Worm (Caenorhabditis elegans) whole organism, L1 larva: ENCODE measurements around the gene Y45F3A.5.

Experiments
- aly-2 ChIP-seq: fragments of 150-350 bp; optimal IDR thresholded peaks from 2 replicates; lab custom pipeline; 2014; ENCODE audit warnings: missing biosample characterization, missing genetic modification characterization
- ama-1 ChIP-seq: fragments of 150-350 bp; optimal IDR thresholded peaks from 2 replicates; lab custom pipeline; 2014
- blmp-1 ChIP-seq: fragments of 150-350 bp; optimal IDR thresholded peaks from 2 replicates; lab custom pipeline; 2014; ENCODE audit warnings: missing biosample characterization, missing genetic modification characterization
- ceh-63 ChIP-seq: fragments of 200-800 bp; sonication (Bioruptor generic); optimal IDR thresholded peaks from 2 replicates; lab custom pipeline; 2018; ENCODE audit warnings: mild to moderate bottlenecking, missing genetic modification characterization, missing compliant biosample characterization
- ceh-82 ChIP-seq, 3 experiments: fragments of 150-350 bp in 1 of 3; sonication (generic microtip) in 2 of 3; optimal IDR thresholded peaks; 2 replicates each; lab custom pipeline; 2014 to 2017; ENCODE audit warnings: missing biosample characterization in 3 of 3, missing genetic modification characterization in 3 of 3
- ceh-88 ChIP-seq: fragments of 200-800 bp; sonication (Bioruptor generic); IDR thresholded peaks from 2 replicates; pipeline ENCODE4 v1.3.6; 2022; ENCODE audit warnings: missing genetic modification characterization, missing compliant biosample characterization
- dsc-1 ChIP-seq: sonication (generic microtip); optimal IDR thresholded peaks from 2 replicates; lab custom pipeline; 2016; ENCODE audit warnings: mild to moderate bottlenecking, missing genetic modification characterization, missing compliant biosample characterization
- efl-1 ChIP-seq, 4 experiments: fragments of 150-350 bp; optimal IDR thresholded peaks in 3 of 4; peaks in 1 of 4; 1 replicate in 1 of 4; 2 replicates in 3 of 4; lab custom pipeline; 2014; ENCODE audit warnings: missing biosample characterization in 2 of 4, missing genetic modification characterization in 2 of 4, missing genetic modification reagents in 2 of 4
- egl-13 ChIP-seq: sonication (generic microtip); optimal IDR thresholded peaks from 2 replicates; lab custom pipeline; 2016; ENCODE audit warnings: missing genotype, missing genetic modification reagents, missing genetic modification characterization, missing compliant biosample characterization
- egl-27 ChIP-seq, 2 experiments: fragments of 150-350 bp in 1 of 2; sonication (generic microtip); optimal IDR thresholded peaks; 3 replicates each; lab custom pipeline; 2017 to 2018; ENCODE audit warnings: missing biosample characterization in 2 of 2, missing genetic modification characterization in 2 of 2, missing genetic modification reagents in 2 of 2
- elt-2 ChIP-seq: sonication (generic microtip); optimal IDR thresholded peaks from 2 replicates; lab custom pipeline; 2016; ENCODE audit warnings: missing genetic modification characterization, mild to moderate bottlenecking, inconsistent platforms, missing compliant biosample characterization, missing genetic modification reagents
- elt-3 ChIP-seq, 6 experiments: fragments of 150-350 bp in 1 of 6; sonication (generic microtip); optimal IDR thresholded peaks; 2 replicates each; lab custom pipeline; 2017 to 2018; ENCODE audit warnings: missing biosample characterization in 6 of 6, missing genetic modification characterization in 6 of 6, inconsistent platforms in 1 of 6
- ets-5 ChIP-seq: fragments of 200-800 bp; sonication (Bioruptor generic); IDR thresholded peaks from 2 replicates; pipeline ENCODE4 v1.3.6; 2022; ENCODE audit warnings: missing genetic modification characterization, missing compliant biosample characterization
- fkh-10 ChIP-seq: sonication (generic microtip); optimal IDR thresholded peaks from 2 replicates; lab custom pipeline; 2017; ENCODE audit warnings: missing biosample characterization, missing genetic modification reagents, missing genetic modification characterization
- fos-1 ChIP-seq: fragments of 150-350 bp; optimal IDR thresholded peaks from 2 replicates; lab custom pipeline; 2014; ENCODE audit warnings: missing biosample characterization, missing genetic modification characterization
- hlh-17 ChIP-seq: fragments of 200-800 bp; sonication (Bioruptor generic); optimal IDR thresholded peaks from 2 replicates; lab custom pipeline; 2018; ENCODE audit warnings: missing genetic modification characterization, mild to moderate bottlenecking, missing compliant biosample characterization, moderate library complexity, borderline replicate concordance
- hlh-4 ChIP-seq: sonication (generic microtip); optimal IDR thresholded peaks from 2 replicates; lab custom pipeline; 2016; ENCODE audit warnings: mild to moderate bottlenecking, missing genetic modification characterization, missing compliant biosample characterization
- isw-1 ChIP-seq: fragments of 200-800 bp; sonication (Bioruptor generic); IDR thresholded peaks from 2 replicates; pipeline ENCODE4 v1.3.6; 2022; ENCODE audit warnings: missing genetic modification characterization, missing compliant biosample characterization
- lin-14 ChIP-seq: fragments of 200-800 bp; sonication (Bioruptor generic); optimal IDR thresholded peaks from 2 replicates; lab custom pipeline; 2018; ENCODE audit warnings: mild to moderate bottlenecking, missing genetic modification characterization, moderate library complexity, missing compliant biosample characterization
- lin-15B ChIP-seq: fragments of 150-350 bp; sonication (generic microtip); optimal IDR thresholded peaks from 3 replicates; lab custom pipeline; 2014; ENCODE audit warnings: missing biosample characterization, missing genetic modification characterization
- lsy-2 ChIP-seq, 2 experiments: fragments of 150-350 bp; optimal IDR thresholded peaks; 2 replicates each; lab custom pipeline; 2014; ENCODE audit warnings: missing biosample characterization in 2 of 2, missing genetic modification characterization in 2 of 2
- mef-2 ChIP-seq: fragments of 150-350 bp; optimal IDR thresholded peaks from 2 replicates; lab custom pipeline; 2014; ENCODE audit warnings: missing biosample characterization, missing genetic modification characterization
- nhr-11 ChIP-seq: fragments of 150-350 bp; optimal IDR thresholded peaks from 2 replicates; lab custom pipeline; 2014; ENCODE audit warnings: missing biosample characterization, missing genetic modification characterization
- nhr-19 ChIP-seq: fragments of 200-800 bp; sonication (Bioruptor generic); conservative IDR thresholded peaks from 2 replicates; pipeline ENCODE4 v1.3.6; 2022; ENCODE audit warnings: missing genetic modification characterization, missing compliant biosample characterization
- nhr-237 ChIP-seq: fragments of 150-350 bp; optimal IDR thresholded peaks from 2 replicates; lab custom pipeline; 2014; ENCODE audit warnings: missing biosample characterization, missing genetic modification characterization
- nhr-47 ChIP-seq: sonication (generic microtip); optimal IDR thresholded peaks from 2 replicates; lab custom pipeline; 2016; ENCODE audit warnings: mild to moderate bottlenecking, missing genetic modification characterization, moderate library complexity, missing compliant biosample characterization
- nhr-84 ChIP-seq: sonication (generic microtip); optimal IDR thresholded peaks from 2 replicates; lab custom pipeline; 2017; ENCODE audit warnings: missing biosample characterization, missing genetic modification characterization
- nhr-85 ChIP-seq: sonication (generic microtip); peaks from one replicate; lab custom pipeline; 2016; ENCODE audit warnings: missing genetic modification characterization, inconsistent platforms, missing compliant biosample characterization
- pag-3 ChIP-seq: sonication (generic microtip); optimal IDR thresholded peaks from 2 replicates; lab custom pipeline; 2017; ENCODE audit warnings: missing genetic modification characterization, mild to moderate bottlenecking, missing compliant biosample characterization, antibody characterized with exemption, borderline replicate concordance; ENCODE audit not compliant: insufficient read depth
- pax-3 ChIP-seq: fragments of 200-800 bp; sonication (Bioruptor generic); optimal IDR thresholded peaks from 2 replicates; lab custom pipeline; 2018; ENCODE audit warnings: mild to moderate bottlenecking, missing genetic modification characterization, moderate library complexity, missing compliant biosample characterization
- pqm-1 ChIP-seq: sonication (generic microtip); optimal IDR thresholded peaks from 3 replicates; lab custom pipeline; 2017; ENCODE audit warnings: missing biosample characterization, missing genetic modification characterization
- snpc-4 ChIP-seq: fragments of 150-350 bp; optimal IDR thresholded peaks from 2 replicates; lab custom pipeline; 2014; ENCODE audit warnings: missing biosample characterization, missing genetic modification characterization
- snu-23 ChIP-seq: sonication (generic microtip); optimal IDR thresholded peaks from 2 replicates; lab custom pipeline; 2016; ENCODE audit warnings: missing genetic modification characterization, missing compliant biosample characterization
- sptf-1 ChIP-seq: fragments of 150-350 bp; optimal IDR thresholded peaks from 2 replicates; lab custom pipeline; 2014; ENCODE audit warnings: missing biosample characterization, missing genetic modification characterization
- unc-130 ChIP-seq: fragments of 150-350 bp; optimal IDR thresholded peaks from 2 replicates; lab custom pipeline; 2017; ENCODE audit warnings: missing biosample characterization, missing genetic modification characterization, inconsistent platforms
- unc-62 ChIP-seq: fragments of 150-350 bp; optimal IDR thresholded peaks from 2 replicates; lab custom pipeline; 2014; ENCODE audit warnings: missing biosample characterization, missing genetic modification reagents, missing genetic modification characterization
- unc-86 ChIP-seq: sonication (generic microtip); optimal IDR thresholded peaks from 2 replicates; lab custom pipeline; 2016; ENCODE audit warnings: missing genetic modification characterization, missing compliant biosample characterization
- xbp-1 ChIP-seq: sonication (generic microtip); optimal IDR thresholded peaks from 2 replicates; lab custom pipeline; 2016; ENCODE audit warnings: missing genetic modification characterization, missing compliant biosample characterization
- zip-4 ChIP-seq: fragments of 200-800 bp; sonication (Bioruptor generic); optimal IDR thresholded peaks from 2 replicates; lab custom pipeline; 2018; ENCODE audit warnings: mild to moderate bottlenecking, missing genetic modification characterization, moderate library complexity, missing compliant biosample characterization

The Y45F3A.5 gene

ce11 chrIII:10592729-10593128 lies 6.6 kb upstream of the Y45F3A.5 start, which contains the start of gene Y45F3A.8:
Gene Y45F3A.8, minus strand, starts transcription at chrIII:10592829.
- TF ChIP-seq pag-3 (tag; lab: Kevin White, UChicago), result no peak
- no peak for TF ChIP-seq snpc-4 (tag; lab: Kevin White, UChicago)
- no peak for TF ChIP-seq pqm-1
- no peak for TF ChIP-seq pax-3 (tag; lab: Kevin White, UChicago)
- TF ChIP-seq lin-15B (tag; lab: Kevin White, UChicago), result no peak
- TF ChIP-seq blmp-1 (tag; lab: Kevin White, UChicago), result no peak
- no peak for TF ChIP-seq nhr-47 (tag; lab: Kevin White, UChicago)
- no peak for TF ChIP-seq ceh-82 (tag; optimal IDR thresholded peaks at IDR 0.05; lab: Kevin White, UChicago)
- no peak for TF ChIP-seq ceh-63
- TF ChIP-seq dsc-1 (tag; lab: Kevin White, UChicago), result no peak
- TF ChIP-seq ceh-88 (GFP tag; lab: Robert Waterston, UW), result no peak
- TF ChIP-seq ama-1 (lab: Kevin White, UChicago), result no peak
- no peak for TF ChIP-seq snu-23 (GFP tag; lab: Kevin White, UChicago)
- no peak for TF ChIP-seq nhr-85
- no peak for TF ChIP-seq unc-62 (GFP tag; lab: Kevin White, UChicago)
- TF ChIP-seq xbp-1 (tag; lab: Kevin White, UChicago), result no peak
- no peak for TF ChIP-seq egl-13
- TF ChIP-seq nhr-237 (tag; lab: Kevin White, UChicago), result no peak
- no peak for TF ChIP-seq nhr-84 (tag; lab: Kevin White, UChicago)
- TF ChIP-seq, all 84 proteins: peak for 0

DNA sequence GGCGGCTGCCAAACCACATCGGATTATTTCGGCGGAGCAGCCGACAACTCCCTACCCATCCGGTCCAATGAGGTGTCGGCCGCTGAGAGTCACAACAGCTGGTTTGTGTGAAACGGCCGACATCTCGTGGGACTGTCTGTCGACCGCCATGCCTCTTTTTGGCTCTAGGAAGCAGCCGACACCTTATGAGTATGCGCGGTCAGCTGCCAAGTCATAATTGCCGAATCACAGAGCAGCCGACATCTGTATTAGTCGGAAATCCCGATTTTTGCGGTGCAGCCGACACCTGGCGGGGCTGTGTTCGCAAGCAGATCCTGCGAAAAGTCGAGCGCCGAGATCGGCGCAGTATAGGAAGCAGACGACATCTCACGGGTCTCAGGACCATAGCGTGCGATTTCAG lies 5.9 kb upstream of the Y45F3A.5 start:
- TF ChIP-seq aly-2 (tag; lab: Kevin White, UChicago) (no peak), zip-4 (GFP tag; lab: Kevin White, UChicago) (no peak), elt-3 (tag; optimal IDR thresholded peaks at IDR 0.05; lab: Kevin White, UChicago) (no peak), elt-2 (tag; lab: Kevin White, UChicago) (no peak), nhr-19 (GFP tag; lab: Robert Waterston, UW) (no peak), sptf-1 (tag; lab: Kevin White, UChicago) (no peak), pax-3 (tag; lab: Kevin White, UChicago) (no peak), mef-2 (no peak), lsy-2 (tag; optimal IDR thresholded peaks at IDR 0.05; lab: Kevin White, UChicago) (no peak), unc-86 (tag; lab: Kevin White, UChicago) (no peak), isw-1 (GFP tag; lab: Robert Waterston, UW) (no peak), fos-1 (tag; lab: Kevin White, UChicago) (no peak), hlh-4 (no peak), fkh-10 (GFP tag; lab: Kevin White, UChicago) (no peak), egl-27 (tag; optimal IDR thresholded peaks at IDR 0.05; lab: Kevin White, UChicago) (no peak), nhr-11 (tag; lab: Kevin White, UChicago) (no peak), ets-5 (GFP tag; lab: Robert Waterston, UW) (no peak)

ce11 chrIII:10583483-10583882 lies 2.7 kb downstream of the Y45F3A.5 start:
- no peak for TF ChIP-seq unc-130
- no peak for TF ChIP-seq isw-1 (GFP tag; lab: Robert Waterston, UW)
- TF ChIP-seq fkh-10 (GFP tag; lab: Kevin White, UChicago), result peak; percentile 40

- TF ChIP-seq snpc-4 (tag; lab: Kevin White, UChicago) (peak; percentile 19), hlh-17 (GFP tag; lab: Kevin White, UChicago) (no peak), lin-14 (GFP tag; lab: Kevin White, UChicago) (peak; percentile 41), fkh-10 (GFP tag; lab: Kevin White, UChicago) (no peak), efl-1 (optimal IDR thresholded peaks at IDR 0.05; lab: Kevin White, UChicago) (no peak), efl-1 (GFP tag; optimal IDR thresholded peaks at IDR 0.05 in 1 of 2; lab: Kevin White, UChicago) (peak in 1 of 2 experiments; percentile 74)
Measured at ce11 chrIII:10580206-10580605, 5.9 kb downstream of the Y45F3A.5 start.
